Fruit fly (Drosophila melanogaster) whole organism, adult: ENCODE data around the gene CG43813.

Experiments used
- CG11617 ChIP-seq: fragments of 200-800 bp; sonication (Bioruptor generic); optimal IDR thresholded peaks from 2 replicates; lab custom pipeline; 2017; ENCODE audit warnings: mild to moderate bottlenecking, missing biosample characterization, missing genetic modification reagents, missing genetic modification characterization
- CG12768 ChIP-seq: fragments of 200-800 bp; sonication (Bioruptor generic); optimal IDR thresholded peaks from 2 replicates; lab custom pipeline; 2017; ENCODE audit warnings: missing biosample characterization, missing genetic modification characterization, mild to moderate bottlenecking, moderate library complexity, missing genetic modification reagents
- CG14711 ChIP-seq: fragments of 200-800 bp; sonication (Bioruptor generic); optimal IDR thresholded peaks from 2 replicates; lab custom pipeline; 2018; ENCODE audit warnings: missing biosample characterization, mild to moderate bottlenecking, missing genetic modification characterization, moderate library complexity
- CG1620 ChIP-seq: fragments of 200-800 bp; sonication (Bioruptor generic); optimal IDR thresholded peaks from 2 replicates; lab custom pipeline; 2016; ENCODE audit warnings: missing biosample characterization, missing genetic modification characterization
- CG33017 ChIP-seq: fragments of 200-800 bp; sonication (Bioruptor generic); optimal IDR thresholded peaks from 2 replicates; lab custom pipeline; 2018; ENCODE audit warnings: missing biosample characterization, mild to moderate bottlenecking, missing genetic modification characterization, moderate library complexity
- CG5204 ChIP-seq: fragments of 200-800 bp; sonication (Bioruptor generic); optimal IDR thresholded peaks from 2 replicates; lab custom pipeline; 2016; ENCODE audit warnings: missing biosample characterization, missing genetic modification characterization
- CG7045 ChIP-seq: fragments of 200-800 bp; sonication (Bioruptor generic); optimal IDR thresholded peaks from 2 replicates; lab custom pipeline; 2017; ENCODE audit warnings: missing biosample characterization, mild to moderate bottlenecking, missing genetic modification characterization
- Clk ChIP-seq: fragments of 200-800 bp; sonication (Bioruptor generic); optimal IDR thresholded peaks from 2 replicates; lab custom pipeline; 2017; ENCODE audit warnings: missing biosample characterization, missing genetic modification characterization
- Crg-1 ChIP-seq: fragments of 200-800 bp; sonication (Bioruptor generic); optimal IDR thresholded peaks from 2 replicates; lab custom pipeline; 2016; ENCODE audit warnings: missing biosample characterization, missing genetic modification characterization
- Hr96 ChIP-seq: fragments of 200-800 bp; sonication (Bioruptor generic); optimal IDR thresholded peaks from 2 replicates; lab custom pipeline; 2016; ENCODE audit warnings: missing biosample characterization, missing genetic modification characterization
- bab1 ChIP-seq: fragments of 200-800 bp; sonication (Bioruptor generic); optimal IDR thresholded peaks from 3 replicates; lab custom pipeline; 2019; ENCODE audit warnings: missing biosample characterization, mild to moderate bottlenecking, missing genetic modification characterization, moderate library complexity
- cic ChIP-seq: fragments of 200-800 bp; sonication (Bioruptor generic); optimal IDR thresholded peaks from 2 replicates; lab custom pipeline; 2017; ENCODE audit warnings: missing biosample characterization, mild to moderate bottlenecking, missing genetic modification characterization, moderate library complexity
- cnc ChIP-seq, 2 experiments: fragments of >200 bp; optimal IDR thresholded peaks; 2 replicates each; lab custom pipeline; 2017
- kay ChIP-seq: fragments of 200-800 bp; sonication (Bioruptor generic); peaks from one replicate; lab custom pipeline; 2016; ENCODE audit warnings: missing biosample characterization, missing genetic modification characterization, borderline replicate concordance
- ovo ChIP-seq: fragments of 200-800 bp; sonication (Bioruptor generic); optimal IDR thresholded peaks from 2 replicates; lab custom pipeline; 2016; ENCODE audit warnings: missing biosample characterization, missing genetic modification characterization
- pad ChIP-seq: fragments of 200-800 bp; sonication (Bioruptor generic); optimal IDR thresholded peaks from 3 replicates; lab custom pipeline; 2017; ENCODE audit warnings: missing biosample characterization, missing genetic modification characterization, mild to moderate bottlenecking, moderate library complexity, missing genetic modification reagents
- tj ChIP-seq: fragments of 200-800 bp; sonication (Bioruptor generic); optimal IDR thresholded peaks from 3 replicates; lab custom pipeline; 2017; ENCODE audit warnings: missing biosample characterization, mild to moderate bottlenecking, missing genetic modification characterization, moderate library complexity
- toe ChIP-seq: fragments of 200-800 bp; sonication (Bioruptor generic); optimal IDR thresholded peaks from 2 replicates; lab custom pipeline; 2016; ENCODE audit warnings: missing biosample characterization, missing genetic modification characterization

The CG43813 gene

DNA sequence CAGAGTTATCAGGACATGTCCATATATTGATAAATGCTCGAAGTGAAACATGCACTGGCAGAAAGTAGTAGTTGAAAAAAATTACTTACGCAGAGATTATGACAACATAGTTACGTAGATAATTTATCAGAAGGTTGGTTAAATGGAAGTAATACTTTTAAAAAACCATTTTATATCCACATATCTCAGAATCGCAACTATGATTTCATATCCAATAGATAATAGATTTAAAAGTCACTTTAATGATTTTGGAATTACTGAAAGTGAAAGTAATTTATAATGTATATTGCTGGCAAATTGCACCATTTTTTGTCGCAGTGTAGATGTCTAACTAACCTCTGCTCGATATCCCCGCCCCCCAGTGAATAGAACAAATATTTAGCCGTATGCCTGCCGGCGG is 6.9 kb downstream of the CG43813 start:
- TF ChIP-seq tj (no peak), CG5204 (no peak), CG12768 (GFP tag; lab: Kevin White, UChicago) (no peak), CG33017 (no peak), ovo (GFP tag; lab: Kevin White, UChicago) (no peak), pad (GFP tag; lab: Kevin White, UChicago) (no peak), CG7045 (no peak), Crg-1 (GFP tag; lab: Kevin White, UChicago) (no peak), toe (no peak), CG14711 (no peak), Hr96 (GFP tag; lab: Kevin White, UChicago) (no peak), cic (GFP tag; lab: Kevin White, UChicago) (no peak), Clk (GFP tag; lab: Kevin White, UChicago) (no peak), CG11617 (GFP tag; lab: Kevin White, UChicago) (no peak), cnc (optimal IDR thresholded peaks at IDR 0.05; lab: Kevin White, UChicago) (no peak), bab1 (GFP tag; lab: Kevin White, UChicago) (no peak), kay (GFP tag; lab: Kevin White, UChicago) (no peak)

DNA sequence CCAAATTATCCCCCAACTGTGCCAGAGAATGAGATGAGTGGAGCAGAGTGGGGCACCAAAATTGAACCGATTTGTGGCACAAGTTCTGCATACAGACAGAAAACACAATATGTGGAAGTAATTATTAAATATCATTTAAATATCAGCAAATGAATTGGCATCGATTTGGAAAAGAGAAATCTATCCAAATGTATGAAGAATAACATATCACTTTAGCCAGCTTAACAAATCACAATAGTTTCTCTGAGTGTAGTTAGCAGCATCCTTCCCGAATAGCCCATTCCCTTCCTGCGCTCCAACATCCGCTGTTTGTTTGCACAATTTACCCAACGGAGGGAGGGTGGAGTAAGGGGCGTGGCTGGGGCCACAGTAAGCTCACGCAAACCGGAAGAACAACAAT is 29.2 kb downstream of the CG43813 start:
- no peak for TF ChIP-seq CG1620 (GFP tag; lab: Kevin White, UChicago)
